Fruit fly (Drosophila melanogaster) whole organism, wandering third instar larva: ENCODE measurements around the gene CG42591.

Experiments used
- Abd-B ChIP-seq: fragments of >200 bp; optimal IDR thresholded peaks from 2 replicates; lab custom pipeline; 2017; ENCODE audit warnings: missing biosample characterization, missing genetic modification characterization
- CG32264 ChIP-seq: fragments of 200-800 bp; sonication (Bioruptor generic); optimal IDR thresholded peaks from 2 replicates; lab custom pipeline; 2016; ENCODE audit warnings: missing biosample characterization, missing genetic modification characterization
- CG9705 ChIP-seq: fragments of 200-800 bp; sonication (Bioruptor generic); optimal IDR thresholded peaks from 2 replicates; lab custom pipeline; 2018; ENCODE audit warnings: missing biosample characterization, mild to moderate bottlenecking, missing genetic modification characterization
- CrebA ChIP-seq: fragments of 200-800 bp; sonication (Bioruptor generic); optimal IDR thresholded peaks from 2 replicates; lab custom pipeline; 2016; ENCODE audit warnings: missing biosample characterization, mild to moderate bottlenecking, missing genetic modification characterization, borderline replicate concordance
- Dfd ChIP-seq: fragments of >200 bp; optimal IDR thresholded peaks from 2 replicates; lab custom pipeline; 2017; ENCODE audit warnings: missing biosample characterization, missing genetic modification characterization
- Dif ChIP-seq: fragments of 200-275, 200-300 bp; sonication (Bioruptor generic); optimal IDR thresholded peaks from 2 replicates; lab custom pipeline; 2018; ENCODE audit warnings: missing biosample characterization, missing genetic modification characterization; ENCODE audit not compliant: partially characterized antibody
- GATAd ChIP-seq: sonication (Bioruptor generic); optimal IDR thresholded peaks from 2 replicates; lab custom pipeline; 2016; ENCODE audit warnings: missing biosample characterization, missing genetic modification characterization
- HLH106 ChIP-seq: fragments of 200-800 bp; optimal IDR thresholded peaks from 3 replicates; lab custom pipeline; 2019; ENCODE audit warnings: missing biosample characterization, mild to moderate bottlenecking, missing genetic modification characterization, moderate library complexity
- Hnf4 ChIP-seq: fragments of 200-800 bp; sonication (Bioruptor generic); optimal IDR thresholded peaks from 2 replicates; lab custom pipeline; 2016; ENCODE audit warnings: missing biosample characterization, mild to moderate bottlenecking, missing genetic modification characterization
- Hr78 ChIP-seq: fragments of >200 bp; optimal IDR thresholded peaks from 2 replicates; lab custom pipeline; 2017; ENCODE audit warnings: missing biosample characterization, missing genetic modification characterization
- Hr83 ChIP-seq: fragments of 200-300 bp; sonication (Bioruptor generic); optimal IDR thresholded peaks from 2 replicates; lab custom pipeline; 2016; ENCODE audit warnings: missing biosample characterization, mild to moderate bottlenecking, missing genetic modification characterization, moderate library complexity; ENCODE audit not compliant: poor library complexity, severe bottlenecking
- Jra ChIP-seq: sonication (Bioruptor generic); optimal IDR thresholded peaks from 2 replicates; lab custom pipeline; 2016; ENCODE audit warnings: missing biosample characterization, missing genetic modification characterization
- Mio ChIP-seq: sonication (Bioruptor generic); optimal IDR thresholded peaks from 2 replicates; lab custom pipeline; 2016; ENCODE audit warnings: missing biosample characterization, missing genetic modification characterization
- Myc ChIP-seq: fragments of >200 bp; optimal IDR thresholded peaks from 2 replicates; lab custom pipeline; 2017
- N ChIP-seq: fragments of >200 bp; optimal IDR thresholded peaks from 2 replicates; lab custom pipeline; 2018; ENCODE audit warnings: missing biosample characterization, missing external identifiers, missing genetic modification characterization
- OdsH ChIP-seq: fragments of 200-800 bp; sonication (Bioruptor generic); optimal IDR thresholded peaks from 2 replicates; lab custom pipeline; 2016; ENCODE audit warnings: missing biosample characterization, mild to moderate bottlenecking, missing genetic modification characterization
- Rel ChIP-seq, 2 experiments: fragments of 200-800 bp; sonication (Bioruptor generic) in 1 of 2; optimal IDR thresholded peaks; 2 replicates in 1 of 2; 3 replicates in 1 of 2; lab custom pipeline; 2016 to 2019; ENCODE audit warnings: mild to moderate bottlenecking in 2 of 2, missing biosample characterization in 2 of 2, missing genetic modification characterization in 2 of 2, moderate library complexity in 1 of 2
- Sp1 ChIP-seq: fragments of 200-800 bp; sonication (Bioruptor generic); optimal IDR thresholded peaks from 3 replicates; lab custom pipeline; 2019; ENCODE audit warnings: missing biosample characterization, mild to moderate bottlenecking, missing genetic modification characterization, moderate library complexity
- Vsx2 ChIP-seq: fragments of 200-300, 225-300 bp; sonication (Bioruptor generic); optimal IDR thresholded peaks from 2 replicates; lab custom pipeline; 2018; ENCODE audit warnings: missing biosample characterization, missing genetic modification characterization; ENCODE audit not compliant: partially characterized antibody
- br ChIP-seq: fragments of 200-800 bp; sonication (Bioruptor generic); optimal IDR thresholded peaks from 2 replicates; lab custom pipeline; 2016; ENCODE audit warnings: missing biosample characterization, missing genetic modification characterization
- brk ChIP-seq: fragments of 200-800 bp; sonication (Bioruptor generic); optimal IDR thresholded peaks from 2 replicates; lab custom pipeline; 2016; ENCODE audit warnings: missing biosample characterization, mild to moderate bottlenecking, missing genetic modification characterization
- dl ChIP-seq, 2 experiments: fragments of 175-275, 200-275 bp in 1 of 2; fragments of 200-275 bp in 1 of 2; sonication (Bioruptor generic); optimal IDR thresholded peaks; lab custom pipeline; 2018; ENCODE audit warnings: mild to moderate bottlenecking in 2 of 2, missing biosample characterization in 2 of 2, missing genetic modification characterization in 2 of 2, moderate library complexity in 2 of 2; ENCODE audit not compliant: partially characterized antibody in 2 of 2, insufficient read depth in 1 of 2
- dmrt93B ChIP-seq: fragments of 200-800 bp; sonication (Bioruptor generic); optimal IDR thresholded peaks from 2 replicates; lab custom pipeline; 2018; ENCODE audit warnings: missing biosample characterization, mild to moderate bottlenecking, missing genetic modification characterization
- dsf ChIP-seq: sonication (Bioruptor generic); optimal IDR thresholded peaks from 2 replicates; lab custom pipeline; 2016; ENCODE audit warnings: missing biosample characterization, missing genetic modification characterization, borderline replicate concordance
- ey ChIP-seq: fragments of 200-800 bp; sonication (Bioruptor generic); optimal IDR thresholded peaks from 2 replicates; lab custom pipeline; 2016; ENCODE audit warnings: missing biosample characterization, missing genetic modification characterization
- foxo ChIP-seq, 2 experiments: fragments of 200-800 bp; sonication (Bioruptor generic); optimal IDR thresholded peaks; 2 replicates in 1 of 2; 3 replicates in 1 of 2; lab custom pipeline; 2016 to 2017; ENCODE audit warnings: missing biosample characterization in 2 of 2, missing genetic modification characterization in 2 of 2
- fru ChIP-seq: fragments of 200-800 bp; sonication (Bioruptor generic); optimal IDR thresholded peaks from 3 replicates; lab custom pipeline; 2016; ENCODE audit warnings: missing biosample characterization, mild to moderate bottlenecking, missing genetic modification characterization
- h ChIP-seq: fragments of 200-800 bp; sonication (Bioruptor generic); optimal IDR thresholded peaks from 3 replicates; lab custom pipeline; 2016; ENCODE audit warnings: missing biosample characterization, mild to moderate bottlenecking, missing genetic modification characterization
- jim ChIP-seq: fragments of 175-275, 200-325 bp; sonication (Bioruptor generic); optimal IDR thresholded peaks from 2 replicates; lab custom pipeline; 2016; ENCODE audit warnings: missing biosample characterization, mild to moderate bottlenecking, missing genetic modification characterization
- lola ChIP-seq: fragments of >200 bp; optimal IDR thresholded peaks from 2 replicates; lab custom pipeline; 2017; ENCODE audit warnings: missing biosample characterization, missing genetic modification characterization
- pan ChIP-seq: fragments of >200 bp; optimal IDR thresholded peaks from 2 replicates; lab custom pipeline; 2017
- psq ChIP-seq: fragments of 200-800 bp; sonication (Bioruptor generic); optimal IDR thresholded peaks from 3 replicates; lab custom pipeline; 2017; ENCODE audit warnings: missing biosample characterization, mild to moderate bottlenecking, missing genetic modification characterization, moderate library complexity
- rgr ChIP-seq: fragments of 200-800 bp; sonication (Bioruptor generic); optimal IDR thresholded peaks from 3 replicates; lab custom pipeline; 2016; ENCODE audit warnings: missing biosample characterization, mild to moderate bottlenecking, missing genetic modification characterization
- sage ChIP-seq: fragments of 200-800 bp; sonication (Bioruptor generic); optimal IDR thresholded peaks from 2 replicates; lab custom pipeline; 2016; ENCODE audit warnings: missing biosample characterization, mild to moderate bottlenecking, missing genetic modification characterization
- sv ChIP-seq: fragments of 200-800 bp; sonication (Bioruptor generic); optimal IDR thresholded peaks from 3 replicates; lab custom pipeline; 2016; ENCODE audit warnings: missing biosample characterization, missing genetic modification characterization
- tai ChIP-seq: sonication (Bioruptor generic); optimal IDR thresholded peaks from 2 replicates; lab custom pipeline; 2016; ENCODE audit warnings: missing biosample characterization, missing genetic modification characterization
- usp ChIP-seq: fragments of >200 bp; optimal IDR thresholded peaks from 2 replicates; lab custom pipeline; 2017; ENCODE audit warnings: missing biosample characterization, missing genetic modification characterization
- woc ChIP-seq: sonication (Bioruptor generic); optimal IDR thresholded peaks from 2 replicates; lab custom pipeline; 2016; ENCODE audit warnings: missing biosample characterization, mild to moderate bottlenecking, missing genetic modification characterization

Gene CG42591

DNA sequence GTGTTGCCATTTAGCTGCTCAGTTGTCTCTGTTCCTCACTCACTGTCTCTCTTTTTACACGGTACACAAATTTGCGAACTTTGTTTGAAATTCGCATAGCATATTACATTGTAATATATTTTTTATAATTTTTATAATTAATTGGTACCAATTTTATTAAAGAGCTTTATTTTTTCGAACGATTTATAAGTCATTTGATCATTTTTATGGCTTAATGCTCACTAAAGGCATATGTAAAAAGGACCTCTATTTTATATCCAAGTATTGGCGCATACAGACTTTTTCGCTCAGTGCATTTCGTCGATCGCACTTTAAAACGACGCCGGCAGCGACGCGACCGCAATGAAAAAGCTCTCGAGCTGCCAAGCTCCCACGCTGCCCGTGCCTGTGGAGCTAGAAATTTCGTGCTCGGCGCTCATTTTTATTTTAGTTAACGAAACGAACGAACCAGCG, 26.4 kb upstream of the CG42591 start:
- peak; percentile 76 for TF ChIP-seq CrebA (GFP tag; lab: Kevin White, UChicago)
- TF ChIP-seq OdsH (GFP tag; lab: Kevin White, UChicago), result peak; percentile 94
- peak; percentile 89 for TF ChIP-seq dmrt93B (GFP tag; lab: Kevin White, UChicago)
- no peak for TF ChIP-seq Vsx2 (GFP tag; lab: Kevin White, UChicago)
- TF ChIP-seq br (GFP tag; lab: Kevin White, UChicago), result peak; percentile 78
- no peak for TF ChIP-seq Hr83 (GFP tag; lab: Kevin White, UChicago)
- TF ChIP-seq Hnf4 (GFP tag; lab: Kevin White, UChicago), result peak; percentile 83
- peak; percentile 20 for TF ChIP-seq Mio (GFP tag; lab: Kevin White, UChicago)
- TF ChIP-seq dl (GFP tag; optimal IDR thresholded peaks at IDR 0.05; lab: Kevin White, UChicago; ENCODE audit: insufficient read depth in 1 of 2, partially characterized antibody in 2 of 2), result no peak
- TF ChIP-seq lola (GFP tag; lab: Kevin White, UChicago), result no peak
- peak; percentile 93 for TF ChIP-seq h (GFP tag; lab: Kevin White, UChicago)
- no peak for TF ChIP-seq Abd-B (GFP tag; lab: Kevin White, UChicago)
- peak in 1 of 2 experiments; percentile 95 for TF ChIP-seq foxo (GFP tag; optimal IDR thresholded peaks at IDR 0.05; lab: Kevin White, UChicago)
- no peak for TF ChIP-seq usp (GFP tag; lab: Kevin White, UChicago)
- peak; percentile 91 for TF ChIP-seq HLH106
- no peak for TF ChIP-seq tai (GFP tag; lab: Kevin White, UChicago)
- no peak for TF ChIP-seq dsf
- TF ChIP-seq woc (GFP tag; lab: Kevin White, UChicago), result peak; percentile 55
- TF ChIP-seq sv (GFP tag; lab: Kevin White, UChicago), result peak; percentile 87
- peak; percentile 91 for TF ChIP-seq Sp1
- no peak for TF ChIP-seq Dfd (GFP tag; lab: Kevin White, UChicago)
- TF ChIP-seq fru (GFP tag; lab: Kevin White, UChicago), result peak; percentile 92
- TF ChIP-seq ey, result peak; percentile 79
- peak; percentile 90 for TF ChIP-seq CG9705 (GFP tag; lab: Kevin White, UChicago)
- peak; percentile 94 for TF ChIP-seq rgr (GFP tag; lab: Kevin White, UChicago)
- no peak for TF ChIP-seq Myc (lab: Kevin White, UChicago)
- no peak for TF ChIP-seq GATAd
- TF ChIP-seq brk, result peak; percentile 73
- peak; percentile 92 for TF ChIP-seq psq (GFP tag; lab: Kevin White, UChicago)
- TF ChIP-seq Hr78 (GFP tag; lab: Kevin White, UChicago), result no peak
- TF ChIP-seq jim (GFP tag; lab: Kevin White, UChicago), result no peak
- TF ChIP-seq sage (GFP tag; lab: Kevin White, UChicago), result peak; percentile 15
- TF ChIP-seq CG32264 (GFP tag; lab: Kevin White, UChicago), result peak; percentile 19
- TF ChIP-seq pan (lab: Kevin White, UChicago), result no peak
- TF ChIP-seq Jra, result peak; percentile 53
- no peak for TF ChIP-seq N (GFP tag; lab: Kevin White, UChicago)
- TF ChIP-seq Rel (GFP tag; optimal IDR thresholded peaks at IDR 0.05; lab: Kevin White, UChicago), result peak; percentile 47
- peak; percentile 43 for TF ChIP-seq Rel (tag; optimal IDR thresholded peaks at IDR 0.05; lab: Kevin White, UChicago)
- no peak for TF ChIP-seq Dif

DNA sequence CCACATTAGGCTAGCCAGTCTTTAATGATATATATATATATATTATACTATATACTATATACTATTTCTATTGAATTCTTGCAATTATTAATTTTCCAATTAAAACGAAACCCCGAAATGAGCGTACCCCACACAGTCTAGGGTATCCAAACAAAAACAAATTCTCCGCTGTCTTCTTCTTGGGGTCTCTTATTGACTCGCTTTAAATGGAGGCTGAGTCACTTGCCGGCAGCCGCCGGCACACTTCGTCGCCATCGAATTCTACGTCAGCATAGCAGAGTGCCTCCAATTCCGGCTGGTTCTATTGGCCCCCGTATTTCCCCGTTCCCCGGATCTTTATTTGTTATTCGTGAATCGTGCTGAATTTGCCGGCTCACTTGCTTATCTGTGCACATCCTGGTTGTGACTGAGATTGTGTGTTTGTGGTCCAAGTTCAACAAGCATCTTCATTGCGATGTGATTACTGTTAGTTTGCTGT, 24.9 kb upstream of the CG42591 start:
- TF ChIP-seq usp (GFP tag; lab: Kevin White, UChicago), result no peak
- TF ChIP-seq HLH106, result peak; percentile 11
- TF ChIP-seq lola (GFP tag; lab: Kevin White, UChicago), result no peak
- no peak for TF ChIP-seq Rel (GFP tag; optimal IDR thresholded peaks at IDR 0.05; lab: Kevin White, UChicago)
- peak; percentile 63 for TF ChIP-seq Rel (tag; optimal IDR thresholded peaks at IDR 0.05; lab: Kevin White, UChicago)
- peak in 1 of 2 experiments; percentile 26 for TF ChIP-seq foxo (GFP tag; optimal IDR thresholded peaks at IDR 0.05; lab: Kevin White, UChicago)
- no peak for TF ChIP-seq Vsx2 (GFP tag; lab: Kevin White, UChicago)
- TF ChIP-seq sage (GFP tag; lab: Kevin White, UChicago), result no peak
- no peak for TF ChIP-seq CG9705 (GFP tag; lab: Kevin White, UChicago)
- no peak for TF ChIP-seq dsf
- TF ChIP-seq Dfd (GFP tag; lab: Kevin White, UChicago), result no peak
- no peak for TF ChIP-seq Abd-B (GFP tag; lab: Kevin White, UChicago)
- TF ChIP-seq sv (GFP tag; lab: Kevin White, UChicago), result no peak
- TF ChIP-seq CG32264 (GFP tag; lab: Kevin White, UChicago), result no peak
- TF ChIP-seq br (GFP tag; lab: Kevin White, UChicago), result no peak
- TF ChIP-seq Sp1, result no peak
- no peak for TF ChIP-seq Jra
- no peak for TF ChIP-seq GATAd
- TF ChIP-seq pan (lab: Kevin White, UChicago), result no peak
- peak; percentile 13 for TF ChIP-seq rgr (GFP tag; lab: Kevin White, UChicago)
- TF ChIP-seq fru (GFP tag; lab: Kevin White, UChicago), result no peak
- no peak for TF ChIP-seq Dif
- no peak for TF ChIP-seq Myc (lab: Kevin White, UChicago)
- peak; percentile 30 for TF ChIP-seq Hr83 (GFP tag; lab: Kevin White, UChicago)
- TF ChIP-seq Hr78 (GFP tag; lab: Kevin White, UChicago), result no peak
- no peak for TF ChIP-seq ey
- no peak for TF ChIP-seq jim (GFP tag; lab: Kevin White, UChicago)
- no peak for TF ChIP-seq OdsH (GFP tag; lab: Kevin White, UChicago)
- no peak for TF ChIP-seq N (GFP tag; lab: Kevin White, UChicago)
- TF ChIP-seq dl (GFP tag; optimal IDR thresholded peaks at IDR 0.05; lab: Kevin White, UChicago; ENCODE audit: insufficient read depth in 1 of 2, partially characterized antibody in 2 of 2), result no peak
- TF ChIP-seq dmrt93B (GFP tag; lab: Kevin White, UChicago), result no peak
- TF ChIP-seq Mio (GFP tag; lab: Kevin White, UChicago), result no peak
- no peak for TF ChIP-seq brk
- no peak for TF ChIP-seq CrebA (GFP tag; lab: Kevin White, UChicago)
- no peak for TF ChIP-seq tai (GFP tag; lab: Kevin White, UChicago)
- TF ChIP-seq woc (GFP tag; lab: Kevin White, UChicago), result no peak
